Fruit fly (Drosophila melanogaster) whole organism, embryonic: ENCODE measurements around the gene mRpS23.

Source experiments
- Awh ChIP-seq: fragments of 200-800 bp; sonication (Bioruptor generic); IDR thresholded peaks from 2 replicates; pipeline ENCODE4, ENCODE4 v1.3.6; 2022; ENCODE audit warnings: missing biosample characterization, missing genetic modification characterization
- CG10321 ChIP-seq: fragments of 200-800 bp; sonication (Bioruptor generic); IDR thresholded peaks from 2 replicates; pipeline ENCODE4 v1.3.6; 2022; ENCODE audit warnings: missing biosample characterization, missing genetic modification characterization
- CG12236 ChIP-seq: fragments of 200-800 bp; sonication (Bioruptor generic); optimal IDR thresholded peaks from 2 replicates; lab custom pipeline; 2016; ENCODE audit warnings: missing biosample characterization, missing genetic modification characterization
- CG13287 ChIP-seq: fragments of 200-800 bp; sonication (Bioruptor generic); IDR thresholded peaks from 2 replicates; pipeline ENCODE4 v1.3.6; 2022; ENCODE audit warnings: missing biosample characterization, missing genetic modification characterization; ENCODE audit not compliant: partially characterized antibody
- CG16813 ChIP-seq: fragments of 200-800 bp; sonication (Bioruptor generic); IDR thresholded peaks from 3 replicates; pipeline ENCODE4 v1.3.6; 2022; ENCODE audit warnings: missing biosample characterization, missing genetic modification characterization; ENCODE audit not compliant: partially characterized antibody
- CG16815 ChIP-seq: fragments of 200-800 bp; sonication (Bioruptor generic); optimal IDR thresholded peaks from 3 replicates; lab custom pipeline; 2017; ENCODE audit warnings: missing biosample characterization, mild to moderate bottlenecking, missing genetic modification characterization
- CG16863 ChIP-seq: fragments of 200-800 bp; sonication (Bioruptor generic); optimal IDR thresholded peaks from 3 replicates; lab custom pipeline; 2016; ENCODE audit warnings: missing biosample characterization, missing genetic modification characterization
- CG17359 ChIP-seq: fragments of 200-800 bp; sonication (Bioruptor generic); optimal IDR thresholded peaks from 3 replicates; lab custom pipeline; 2018; ENCODE audit warnings: missing biosample characterization, mild to moderate bottlenecking, missing genetic modification characterization, moderate library complexity
- CG17802 ChIP-seq: fragments of 200-800 bp; sonication (Bioruptor generic); optimal IDR thresholded peaks from 2 replicates; lab custom pipeline; 2018; ENCODE audit warnings: missing biosample characterization, mild to moderate bottlenecking, missing genetic modification characterization, moderate library complexity
- CG30020 ChIP-seq: fragments of 200-800 bp; optimal IDR thresholded peaks from 2 replicates; lab custom pipeline; 2019; ENCODE audit warnings: missing biosample characterization, mild to moderate bottlenecking, missing genetic modification characterization, moderate library complexity
- CG3281 ChIP-seq: fragments of 200-800 bp; sonication (Bioruptor generic); optimal IDR thresholded peaks from 3 replicates; lab custom pipeline; 2017; ENCODE audit warnings: missing biosample characterization, mild to moderate bottlenecking, missing genetic modification characterization
- CG34422 ChIP-seq: fragments of 200-800 bp; sonication (Bioruptor generic); IDR thresholded peaks from 3 replicates; pipeline ENCODE4 v1.3.6; 2022; ENCODE audit warnings: missing biosample characterization, missing genetic modification characterization
- CG3995 ChIP-seq: fragments of 200-800 bp; sonication (Bioruptor generic); optimal IDR thresholded peaks from 3 replicates; lab custom pipeline; 2016; ENCODE audit warnings: missing biosample characterization, missing genetic modification characterization
- CG4328 ChIP-seq: fragments of 200-800 bp; sonication (Bioruptor generic); optimal IDR thresholded peaks from 3 replicates; lab custom pipeline; 2017; ENCODE audit warnings: missing biosample characterization, missing genetic modification reagents, missing genetic modification characterization
- CG4617 ChIP-seq: fragments of 200-800 bp; sonication (Bioruptor generic); optimal IDR thresholded peaks from 3 replicates; lab custom pipeline; 2016; ENCODE audit warnings: missing biosample characterization, missing genetic modification characterization, borderline replicate concordance
- CG6175 ChIP-seq: fragments of 200-800 bp; sonication (Bioruptor generic); IDR thresholded peaks from 3 replicates; pipeline ENCODE4 v1.3.6; 2022; ENCODE audit warnings: missing biosample characterization, missing genetic modification characterization
- CG8765 ChIP-seq: fragments of 200-800 bp; sonication (Bioruptor generic); IDR thresholded peaks from 2 replicates; pipeline ENCODE4 v1.3.6; 2022; ENCODE audit warnings: missing biosample characterization, missing genetic modification characterization
- CG9797 ChIP-seq: fragments of 200-800 bp; sonication (Bioruptor generic); optimal IDR thresholded peaks from 3 replicates; lab custom pipeline; 2018; ENCODE audit warnings: missing biosample characterization, mild to moderate bottlenecking, missing genetic modification characterization
- CG9932 ChIP-seq: fragments of 200-800 bp; sonication (Bioruptor generic); IDR thresholded peaks from 2 replicates; pipeline ENCODE4 v1.3.6; 2022; ENCODE audit warnings: missing biosample characterization, missing genetic modification characterization
- CHES-1-like ChIP-seq: fragments of 200-800 bp; sonication (Bioruptor generic); optimal IDR thresholded peaks from 2 replicates; lab custom pipeline; 2016; ENCODE audit warnings: missing biosample characterization, missing genetic modification characterization
- Deaf1 ChIP-seq: fragments of 200-800 bp; optimal IDR thresholded peaks from 3 replicates; lab custom pipeline; 2019; ENCODE audit warnings: missing biosample characterization, mild to moderate bottlenecking, missing genetic modification characterization, moderate library complexity
- Dll ChIP-seq: fragments of 200-800 bp; sonication (Bioruptor generic); IDR thresholded peaks from 4 replicates; pipeline ENCODE4 v1.3.6; 2022; ENCODE audit warnings: missing biosample characterization, missing genetic modification characterization; ENCODE audit not compliant: partially characterized antibody
- Dp ChIP-seq: fragments of 200-800 bp; sonication (Bioruptor generic); optimal IDR thresholded peaks from 2 replicates; lab custom pipeline; 2018; ENCODE audit warnings: missing biosample characterization, mild to moderate bottlenecking, missing genetic modification characterization, moderate library complexity
- Ets65A ChIP-seq: fragments of 200-800 bp; sonication (Bioruptor generic); peaks from one replicate; lab custom pipeline; 2016; ENCODE audit warnings: missing biosample characterization, missing genetic modification characterization
- Ets97D ChIP-seq: fragments of 200-800 bp; sonication (Bioruptor generic); optimal IDR thresholded peaks from 3 replicates; lab custom pipeline; 2016; ENCODE audit warnings: missing biosample characterization, missing genetic modification characterization
- Fer1 ChIP-seq: fragments of 200-800 bp; sonication (Bioruptor generic); optimal IDR thresholded peaks from 2 replicates; lab custom pipeline; 2017; ENCODE audit warnings: missing biosample characterization, mild to moderate bottlenecking, missing genetic modification characterization
- HmgD ChIP-seq: fragments of 200-800 bp; sonication (Bioruptor generic); optimal IDR thresholded peaks from 3 replicates; lab custom pipeline; 2016; ENCODE audit warnings: missing biosample characterization, missing genetic modification characterization
- Lhr ChIP-seq: fragments of 200-800 bp; sonication (Bioruptor generic); optimal IDR thresholded peaks from 3 replicates; lab custom pipeline; 2017; ENCODE audit warnings: mild to moderate bottlenecking, missing biosample characterization, missing genetic modification reagents, missing genetic modification characterization
- MBD-R2 ChIP-seq: fragments of 200-800 bp; sonication (Bioruptor generic); IDR thresholded peaks from 2 replicates; pipeline ENCODE4 v1.3.6; 2022; ENCODE audit warnings: missing biosample characterization, missing genetic modification characterization
- NfI ChIP-seq: fragments of 200-800 bp; sonication (Bioruptor generic); optimal IDR thresholded peaks from 3 replicates; lab custom pipeline; 2018; ENCODE audit warnings: missing biosample characterization, mild to moderate bottlenecking, missing genetic modification characterization, moderate library complexity
- Opbp ChIP-seq: fragments of 200-800 bp; sonication (Bioruptor generic); IDR thresholded peaks from 3 replicates; pipeline ENCODE4 v1.3.6; 2022; ENCODE audit warnings: missing biosample characterization, missing genetic modification characterization; ENCODE audit not compliant: partially characterized antibody
- Pdp1 ChIP-seq, 2 experiments: fragments of 200-800 bp; sonication (Bioruptor generic); optimal IDR thresholded peaks; 3 replicates each; lab custom pipeline; 2016; ENCODE audit warnings: missing biosample characterization in 2 of 2, missing genetic modification characterization in 2 of 2, mild to moderate bottlenecking in 1 of 2, moderate library complexity in 1 of 2
- Sry-δ ChIP-seq: fragments of 200-800 bp; sonication (Bioruptor generic); optimal IDR thresholded peaks from 2 replicates; lab custom pipeline; 2016; ENCODE audit warnings: missing biosample characterization, missing genetic modification characterization
- Stat92E ChIP-seq, 3 experiments: fragments of >200 bp in 2 of 3; fragments of 200-800 bp in 1 of 3; sonication (Bioruptor generic) in 1 of 3; optimal IDR thresholded peaks; 2 replicates each; lab custom pipeline; 2017 to 2019; ENCODE audit warnings: missing biosample characterization in 3 of 3, missing genetic modification characterization in 3 of 3, mild to moderate bottlenecking in 1 of 3, moderate library complexity in 1 of 3
- YL-1 ChIP-seq: fragments of 200-800 bp; sonication (Bioruptor generic); optimal IDR thresholded peaks from 3 replicates; lab custom pipeline; 2017; ENCODE audit warnings: missing biosample characterization, mild to moderate bottlenecking, missing genetic modification characterization
- ac ChIP-seq: fragments of 200-800 bp; sonication (Bioruptor generic); optimal IDR thresholded peaks from 3 replicates; lab custom pipeline; 2017; ENCODE audit warnings: missing biosample characterization, mild to moderate bottlenecking, missing genetic modification characterization
- al ChIP-seq: fragments of 200-800 bp; sonication (Bioruptor generic); IDR thresholded peaks from 2 replicates; pipeline ENCODE4 v1.3.6; 2022; ENCODE audit warnings: missing biosample characterization, missing genetic modification characterization
- ap ChIP-seq: fragments of 200-800 bp; sonication (Bioruptor generic); IDR thresholded peaks from 2 replicates; pipeline ENCODE4 v1.3.6; 2022; ENCODE audit warnings: missing biosample characterization, missing genetic modification characterization
- bbx ChIP-seq: fragments of 200-800 bp; sonication (Bioruptor generic); IDR thresholded peaks from 2 replicates; pipeline ENCODE4 v1.3.6; 2022; ENCODE audit warnings: missing biosample characterization, missing genetic modification characterization; ENCODE audit not compliant: partially characterized antibody
- dm ChIP-seq: fragments of 200-800 bp; sonication (Bioruptor generic); optimal IDR thresholded peaks from 3 replicates; lab custom pipeline; 2016; ENCODE audit warnings: missing biosample characterization, missing genetic modification characterization
- en ChIP-seq: fragments of 200-800 bp; sonication (Bioruptor generic); optimal IDR thresholded peaks from 2 replicates; lab custom pipeline; 2016; ENCODE audit warnings: missing biosample characterization, missing genetic modification characterization
- gcm2 ChIP-seq: fragments of 200-800 bp; sonication (Bioruptor generic); optimal IDR thresholded peaks from 2 replicates; lab custom pipeline; 2016; ENCODE audit warnings: missing biosample characterization, missing genetic modification characterization
- gfzf ChIP-seq: fragments of 200-800 bp; sonication (Bioruptor generic); optimal IDR thresholded peaks from 2 replicates; lab custom pipeline; 2016; ENCODE audit warnings: missing biosample characterization, mild to moderate bottlenecking, missing genetic modification characterization, moderate library complexity
- kah ChIP-seq: fragments of 200-800 bp; sonication (Bioruptor generic); optimal IDR thresholded peaks from 2 replicates; lab custom pipeline; 2018; ENCODE audit warnings: missing biosample characterization, mild to moderate bottlenecking, missing genetic modification characterization
- org-1 ChIP-seq: fragments of 200-800 bp; sonication (Bioruptor generic); optimal IDR thresholded peaks from 2 replicates; lab custom pipeline; 2017; ENCODE audit warnings: missing biosample characterization, missing genetic modification characterization
- phol ChIP-seq: fragments of 200-800 bp; sonication (Bioruptor generic); optimal IDR thresholded peaks from 3 replicates; lab custom pipeline; 2018; ENCODE audit warnings: missing biosample characterization, mild to moderate bottlenecking, missing genetic modification characterization, moderate library complexity
- tio ChIP-seq: fragments of 200-800 bp; sonication (Bioruptor generic); optimal IDR thresholded peaks from 2 replicates; lab custom pipeline; 2017; ENCODE audit warnings: missing biosample characterization, missing genetic modification characterization, inconsistent platforms
- trem ChIP-seq: fragments of 200-800 bp; optimal IDR thresholded peaks from 3 replicates; lab custom pipeline; 2019; ENCODE audit warnings: missing biosample characterization, mild to moderate bottlenecking, missing genetic modification characterization, moderate library complexity
- zen ChIP-seq: fragments of 200-800 bp; sonication (Bioruptor generic); optimal IDR thresholded peaks from 3 replicates; lab custom pipeline; 2018; ENCODE audit warnings: missing biosample characterization, mild to moderate bottlenecking, missing genetic modification characterization, moderate library complexity

mRpS23 gene

DNA sequence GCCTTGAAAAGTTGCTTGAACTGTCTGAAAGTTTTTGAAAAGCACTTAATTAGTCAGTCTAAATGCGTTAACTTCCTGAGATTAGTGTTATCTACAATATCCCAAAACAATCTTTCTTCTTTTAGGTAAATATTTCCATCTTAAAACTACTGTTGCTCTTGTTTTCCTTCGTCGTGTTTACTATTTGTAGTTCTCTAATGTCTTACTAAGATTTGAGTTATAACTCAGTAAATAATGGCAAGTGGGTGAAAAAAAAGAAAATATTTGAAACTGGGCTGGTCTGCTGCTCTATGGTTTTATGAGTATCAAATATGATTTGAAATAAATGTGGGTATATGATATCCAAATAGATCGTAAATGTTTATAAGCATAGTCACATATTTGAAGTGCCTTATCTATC, 33.7 kb downstream of the mRpS23 start (continued):
- TF ChIP-seq Fer1 (peak; percentile 35), tio (GFP tag; lab: Kevin White, UChicago) (no peak), CG17359 (tag; lab: Kevin White, UChicago) (peak; percentile 50), kah (GFP tag; lab: Kevin White, UChicago) (no peak), CG3281 (peak; percentile 12)

DNA sequence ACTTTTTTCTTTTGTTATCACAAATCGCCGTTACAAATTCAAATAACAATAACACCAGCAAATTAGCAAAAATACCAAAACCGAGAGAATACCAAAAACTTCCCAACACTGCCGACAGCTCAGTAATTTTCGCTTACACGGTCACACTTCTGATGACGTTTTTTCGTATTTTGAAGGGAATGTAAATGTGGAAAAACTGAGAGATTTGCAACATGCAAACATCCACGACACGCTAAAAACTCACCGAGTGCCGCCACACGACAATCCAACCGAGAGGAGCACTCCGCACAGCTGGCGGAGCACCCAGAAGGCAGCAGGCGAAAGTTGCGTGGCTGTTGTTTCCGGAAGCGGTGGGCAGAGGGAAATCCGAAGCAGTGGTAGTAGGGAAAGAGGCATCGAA, 41.5 kb downstream of the mRpS23 start, which contains the start of gene Sec71:
Gene Sec71, plus strand, starts transcription at position 117 of the 400 bp plus-strand sequence.
- TF ChIP-seq CG12236 (GFP tag; lab: Kevin White, UChicago) (no peak), zen (tag; lab: Kevin White, UChicago) (peak; percentile 4), ac (GFP tag; lab: Kevin White, UChicago) (no peak), gfzf (peak; percentile 89), dm (GFP tag; lab: Kevin White, UChicago) (peak; percentile 13), HmgD (no peak), phol (tag; lab: Kevin White, UChicago) (peak; percentile 21), CG16813 (GFP tag; lab: Robert Waterston, UW) (no peak), Lhr (GFP tag; lab: Kevin White, UChicago) (peak; percentile 27), NfI (no peak), CG3995 (GFP tag; lab: Kevin White, UChicago) (peak; percentile 6), CG9797 (peak; percentile 86), org-1 (GFP tag; lab: Kevin White, UChicago) (no peak), Deaf1 (no peak), CG30020 (tag; lab: Kevin White, UChicago) (no peak), MBD-R2 (GFP tag; lab: Robert Waterston, UW) (peak; percentile 64), gcm2 (GFP tag; lab: Kevin White, UChicago) (no peak), CG16815 (GFP tag; lab: Kevin White, UChicago) (no peak), Sry-δ (GFP tag; lab: Kevin White, UChicago) (peak; percentile 22), YL-1 (GFP tag; lab: Kevin White, UChicago) (peak; percentile 86), Pdp1 (GFP tag; optimal IDR thresholded peaks at IDR 0.05; lab: Kevin White, UChicago) (no peak), Opbp (0 out of 3 replicates have a peak, but pooled peaks have one; percentile 33), Ets97D (peak; percentile 62), trem (tag; lab: Kevin White, UChicago) (peak; percentile 68), CG16863 (peak; percentile 3), CG9932 (no peak), CHES-1-like (GFP tag; lab: Kevin White, UChicago) (peak; percentile 15), ap (GFP tag; lab: Robert Waterston, UW) (no peak), bbx (GFP tag; lab: Robert Waterston, UW) (peak; percentile 30; the same call in 1 of the 2 replicates), Awh (GFP tag; lab: Robert Waterston, UW) (no peak), CG6175 (GFP tag; lab: Robert Waterston, UW) (no peak), CG10321 (no peak), CG17802 (tag; lab: Kevin White, UChicago) (no peak), Dp (GFP tag; lab: Kevin White, UChicago) (peak; percentile 68), Dll (GFP tag; lab: Robert Waterston, UW) (no peak), CG4328 (GFP tag; lab: Kevin White, UChicago) (no peak), CG8765 (GFP tag; lab: Robert Waterston, UW) (no peak), CG13287 (GFP tag; lab: Robert Waterston, UW) (0 out of 2 replicates have a peak, but pooled peaks have one; percentile 30), en (GFP tag; lab: Kevin White, UChicago) (no peak), Stat92E (GFP tag; optimal IDR thresholded peaks at IDR 0.05; lab: Kevin White, UChicago) (peak in 1 of 3 experiments; percentile 14), CG34422 (GFP tag; lab: Robert Waterston, UW) (peak; percentile 45; the same call in 1 of the 3 replicates), CG4617 (GFP tag; lab: Kevin White, UChicago) (peak; percentile 86), Ets65A (GFP tag; lab: Kevin White, UChicago) (peak; percentile 90), al (GFP tag; lab: Robert Waterston, UW) (no peak)
